Worm (Caenorhabditis elegans): ENCODE measurements around the gene flcn-1.

DNA sequence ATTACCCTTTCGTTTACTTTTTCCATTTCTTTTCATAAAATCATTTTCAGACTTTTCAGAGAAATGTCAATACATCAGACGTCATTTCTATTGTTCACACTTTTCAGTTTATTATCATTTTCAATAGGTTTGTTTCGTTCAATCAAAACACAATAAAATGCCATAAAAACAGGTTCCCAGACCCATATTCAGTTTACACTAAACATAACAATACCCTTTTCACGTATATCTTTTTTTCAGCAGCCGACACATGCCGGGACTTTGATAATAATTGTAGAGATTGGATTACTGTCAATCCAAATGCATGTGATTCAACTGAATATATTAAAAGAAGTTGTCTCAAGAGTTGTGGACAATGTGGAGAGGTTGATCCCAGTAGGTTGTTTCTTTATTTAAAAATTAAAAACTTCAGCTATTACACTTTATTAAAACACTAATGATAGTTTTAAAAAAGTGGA, 61.3 kb downstream of the flcn-1 start, which contains the start of gene C15F1.1:
- TF ChIP-seq unc-62 (GFP tag; optimal IDR thresholded peaks at IDR 0.05) (no peak), fkh-10 (GFP tag; optimal IDR thresholded peaks at IDR 0.05) (no peak), ceh-16 (tag; optimal IDR thresholded peaks at IDR 0.05) (no peak), ama-1 (optimal IDR thresholded peaks at IDR 0.05) (no peak), pha-4 (tag; optimal IDR thresholded peaks at IDR 0.05) (no peak)

Measured in whole organism, L3 larva.